Fruit fly (Drosophila melanogaster) whole organism, embryonic: ENCODE results near the gene CG6051.

ENCODE experiments used
- Blimp-1 ChIP-seq: fragments of 200-800 bp; sonication (Bioruptor generic); optimal IDR thresholded peaks from 3 replicates; lab custom pipeline; 2018; ENCODE audit warnings: missing biosample characterization, missing genetic modification characterization, mild to moderate bottlenecking, moderate library complexity, missing genetic modification reagents
- CG11456 ChIP-seq: fragments of 200-800 bp; sonication (Bioruptor generic); IDR thresholded peaks from 3 replicates; pipeline ENCODE4 v1.3.6; 2022; ENCODE audit warnings: missing biosample characterization, missing genetic modification characterization
- CG12942 ChIP-seq: fragments of 200-800 bp; sonication (Bioruptor generic); optimal IDR thresholded peaks from 3 replicates; lab custom pipeline; 2016; ENCODE audit warnings: missing biosample characterization, missing genetic modification characterization
- CG14965 ChIP-seq: fragments of 200-800 bp; sonication (Bioruptor generic); optimal IDR thresholded peaks from 2 replicates; lab custom pipeline; 2016; ENCODE audit warnings: missing biosample characterization, missing genetic modification characterization, borderline replicate concordance
- CG17385 ChIP-seq: fragments of 200-800 bp; sonication (Bioruptor generic); optimal IDR thresholded peaks from 3 replicates; lab custom pipeline; 2018; ENCODE audit warnings: missing biosample characterization, mild to moderate bottlenecking, missing genetic modification characterization
- CG1832 ChIP-seq: fragments of 200-800 bp; sonication (Bioruptor generic); optimal IDR thresholded peaks from 2 replicates; lab custom pipeline; 2017; ENCODE audit warnings: missing biosample characterization, mild to moderate bottlenecking, missing genetic modification characterization, inconsistent platforms
- CG2202 ChIP-seq: fragments of 200-800 bp; sonication (Bioruptor generic); optimal IDR thresholded peaks from 2 replicates; lab custom pipeline; 2018; ENCODE audit warnings: missing biosample characterization, mild to moderate bottlenecking, missing genetic modification characterization
- CG31224 ChIP-seq: fragments of 200-800 bp; sonication (Bioruptor generic); IDR thresholded peaks from 2 replicates; pipeline ENCODE4 v1.3.6; 2022; ENCODE audit warnings: missing biosample characterization, missing genetic modification characterization
- CG31441 ChIP-seq: fragments of 200-800 bp; sonication (Bioruptor generic); IDR thresholded peaks from 2 replicates; pipeline ENCODE4 v1.3.6; 2022; ENCODE audit warnings: missing biosample characterization, missing genetic modification characterization
- CG3407 ChIP-seq: fragments of 200-800 bp; sonication (Bioruptor generic); optimal IDR thresholded peaks from 2 replicates; lab custom pipeline; 2018; ENCODE audit warnings: missing biosample characterization, mild to moderate bottlenecking, missing genetic modification characterization
- CG4360 ChIP-seq: fragments of 200-800 bp; sonication (Bioruptor generic); IDR thresholded peaks from 2 replicates; pipeline ENCODE4 v1.3.6; 2022; ENCODE audit warnings: missing biosample characterization, missing genetic modification characterization
- CG6689 ChIP-seq: fragments of 200-800 bp; sonication (Bioruptor generic); IDR thresholded peaks from 2 replicates; pipeline ENCODE4 v1.3.6; 2022; ENCODE audit warnings: missing biosample characterization, missing genetic modification characterization
- CG7372 ChIP-seq: fragments of 200-800 bp; sonication (Bioruptor generic); IDR thresholded peaks from 2 replicates; pipeline ENCODE4 v1.3.6; 2022; ENCODE audit warnings: missing biosample characterization, missing genetic modification characterization
- CG9727 ChIP-seq: fragments of 200-800 bp; sonication (Bioruptor generic); optimal IDR thresholded peaks from 3 replicates; lab custom pipeline; 2017; ENCODE audit warnings: missing biosample characterization, mild to moderate bottlenecking, missing genetic modification characterization
- Deaf1 ChIP-seq: fragments of 200-800 bp; optimal IDR thresholded peaks from 3 replicates; lab custom pipeline; 2019; ENCODE audit warnings: missing biosample characterization, mild to moderate bottlenecking, missing genetic modification characterization, moderate library complexity
- Dip3 ChIP-seq: fragments of 200-800 bp; sonication (Bioruptor generic); optimal IDR thresholded peaks from 3 replicates; lab custom pipeline; 2016; ENCODE audit warnings: missing biosample characterization, missing genetic modification characterization
- Drgx ChIP-seq: fragments of 200-800 bp; sonication (Bioruptor generic); IDR thresholded peaks from 2 replicates; pipeline ENCODE4 v1.3.6; 2022; ENCODE audit warnings: missing biosample characterization, missing genetic modification characterization
- Ets65A ChIP-seq: fragments of 200-800 bp; sonication (Bioruptor generic); peaks from one replicate; lab custom pipeline; 2016; ENCODE audit warnings: missing biosample characterization, missing genetic modification characterization
- Rx ChIP-seq: fragments of 200-800 bp; sonication (Bioruptor generic); IDR thresholded peaks from 2 replicates; pipeline ENCODE4 v1.3.6; 2022; ENCODE audit warnings: missing biosample characterization, missing genetic modification characterization
- Sin3A ChIP-seq: fragments of >200 bp; optimal IDR thresholded peaks from 2 replicates; lab custom pipeline; 2018
- Sox100B ChIP-seq: fragments of 200-800 bp; sonication (Bioruptor generic); optimal IDR thresholded peaks from 3 replicates; lab custom pipeline; 2018; ENCODE audit warnings: missing biosample characterization, mild to moderate bottlenecking, missing genetic modification characterization
- Sry-β ChIP-seq: fragments of 200-800 bp; sonication (Bioruptor generic); optimal IDR thresholded peaks from 2 replicates; lab custom pipeline; 2018; ENCODE audit warnings: missing biosample characterization, mild to moderate bottlenecking, missing genetic modification characterization, moderate library complexity
- cato ChIP-seq: fragments of 200-800 bp; sonication (Bioruptor generic); optimal IDR thresholded peaks from 2 replicates; lab custom pipeline; 2016; ENCODE audit warnings: missing biosample characterization, missing genetic modification characterization, borderline replicate concordance
- chinmo ChIP-seq: fragments of 200-800 bp; sonication (Bioruptor generic); IDR thresholded peaks from 4 replicates; pipeline ENCODE4 v1.3.6; 2022; ENCODE audit warnings: missing biosample characterization, missing genetic modification characterization; ENCODE audit not compliant: partially characterized antibody
- gsb-n ChIP-seq: fragments of 200-800 bp; sonication (Bioruptor generic); optimal IDR thresholded peaks from 3 replicates; lab custom pipeline; 2018; ENCODE audit warnings: missing biosample characterization, mild to moderate bottlenecking, missing genetic modification characterization
- her ChIP-seq: fragments of 200-800 bp; sonication (Bioruptor generic); optimal IDR thresholded peaks from 2 replicates; lab custom pipeline; 2016; ENCODE audit warnings: missing biosample characterization, missing genetic modification characterization
- jigr1 ChIP-seq: fragments of 200-800 bp; sonication (Bioruptor generic); IDR thresholded peaks from 3 replicates; pipeline ENCODE4 v1.3.6; 2022; ENCODE audit warnings: missing biosample characterization, missing genetic modification characterization
- lbe ChIP-seq: fragments of 200-800 bp; sonication (Bioruptor generic); optimal IDR thresholded peaks from 2 replicates; lab custom pipeline; 2016; ENCODE audit warnings: missing biosample characterization, mild to moderate bottlenecking, missing genetic modification characterization
- nerfin-1 ChIP-seq: fragments of 200-800 bp; sonication (Bioruptor generic); optimal IDR thresholded peaks from 3 replicates; lab custom pipeline; 2019; ENCODE audit warnings: missing biosample characterization, mild to moderate bottlenecking, missing genetic modification characterization, moderate library complexity
- oc ChIP-seq: fragments of 200-800 bp; sonication (Bioruptor generic); optimal IDR thresholded peaks from 2 replicates; lab custom pipeline; 2018; ENCODE audit warnings: missing biosample characterization, mild to moderate bottlenecking, missing genetic modification characterization, moderate library complexity
- sens ChIP-seq: fragments of 200-800 bp; sonication (Bioruptor generic); peaks from one replicate; lab custom pipeline; 2016; ENCODE audit warnings: missing biosample characterization, missing genetic modification characterization
- sisA ChIP-seq: fragments of 200-800 bp; sonication (Bioruptor generic); IDR thresholded peaks from 2 replicates; pipeline ENCODE4 v1.3.6; 2022; ENCODE audit warnings: missing biosample characterization, missing genetic modification characterization
- usp ChIP-seq: fragments of >200 bp; optimal IDR thresholded peaks from 2 replicates; lab custom pipeline; 2017; ENCODE audit warnings: missing biosample characterization, missing genetic modification characterization
- wek ChIP-seq: fragments of 200-800 bp; sonication (Bioruptor generic); optimal IDR thresholded peaks from 3 replicates; lab custom pipeline; 2018; ENCODE audit warnings: missing biosample characterization, mild to moderate bottlenecking, missing genetic modification characterization, moderate library complexity
- wor ChIP-seq: fragments of 200-800 bp; sonication (Bioruptor generic); IDR thresholded peaks from 2 replicates; pipeline ENCODE4 v1.3.6; 2022; ENCODE audit warnings: missing biosample characterization, missing genetic modification characterization
- zfh2 ChIP-seq: fragments of 200-800 bp; sonication (Bioruptor generic); optimal IDR thresholded peaks from 2 replicates; lab custom pipeline; 2016; ENCODE audit warnings: missing biosample characterization, missing genetic modification characterization

The CG6051 gene

dm6 chr3R:27094233-27094632, 56.6 kb downstream of the CG6051 start, which contains the start of gene CG14259:
CG14259 (plus strand) TSS chr3R:27094533.
- TF ChIP-seq CG12942 (GFP tag; lab: Kevin White, UChicago) = no peak
- TF ChIP-seq wek (GFP tag; lab: Kevin White, UChicago) = no peak
- TF ChIP-seq Ets65A (GFP tag; lab: Kevin White, UChicago) = peak; percentile 86
- TF ChIP-seq gsb-n (tag; lab: Kevin White, UChicago) = no peak

- TF ChIP-seq CG7372 (GFP tag; lab: Robert Waterston, UW) (no peak), CG2202 (tag; lab: Kevin White, UChicago) (no peak), CG4360 (GFP tag; lab: Robert Waterston, UW) (no peak), CG17385 (GFP tag; lab: Kevin White, UChicago) (no peak), oc (no peak), CG3407 (GFP tag; lab: Kevin White, UChicago) (no peak), CG31224 (GFP tag; lab: Robert Waterston, UW) (no peak), Sin3A (lab: Kevin White, UChicago) (no peak), CG11456 (GFP tag; lab: Robert Waterston, UW) (no peak)
Measured at dm6 chr3R:27092843-27093242, 58.0 kb downstream of the CG6051 start, which contains the start of gene CG14258. CG14258 (plus strand) TSS chr3R:27093143.

DNA sequence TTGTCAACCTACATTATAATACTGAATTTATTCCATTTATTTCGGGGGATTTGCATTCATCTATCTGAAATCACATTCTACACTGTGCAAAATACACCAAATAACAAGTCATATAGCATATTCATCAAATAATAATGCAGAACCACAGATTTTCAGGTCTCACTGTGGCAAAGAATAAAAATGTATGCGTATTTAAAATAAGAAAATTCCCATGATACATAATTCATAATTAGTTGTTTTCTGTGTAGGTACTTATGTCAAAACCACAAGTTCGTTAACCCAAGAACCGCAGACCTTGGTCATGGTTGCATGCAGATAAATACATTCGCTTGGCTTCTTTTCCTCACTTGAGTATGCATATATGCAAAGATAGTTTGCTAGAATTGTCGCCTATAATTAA, 58.6 kb downstream of the CG6051 start:
- TF ChIP-seq Drgx (GFP tag; lab: Robert Waterston, UW) = peak; percentile 47
- no peak for TF ChIP-seq CG31441 (GFP tag; lab: Robert Waterston, UW)
- peak; percentile 26 for TF ChIP-seq sens
- TF ChIP-seq CG1832 (GFP tag; lab: Kevin White, UChicago) = no peak
- TF ChIP-seq Sry-β (GFP tag; lab: Kevin White, UChicago) = no peak
- TF ChIP-seq usp (GFP tag; lab: Kevin White, UChicago) = no peak
- TF ChIP-seq Dip3 = no peak
- TF ChIP-seq wor = no peak
- no peak for TF ChIP-seq zfh2
- peak; percentile 8; the same call in 1 of the 2 replicates for TF ChIP-seq Rx
- TF ChIP-seq cato = no peak
- 0 out of 2 replicates have a peak, but pooled peaks have one; percentile 13 for TF ChIP-seq CG6689
- TF ChIP-seq CG14965 = no peak
- TF ChIP-seq nerfin-1 = no peak
- peak; percentile 10 for TF ChIP-seq lbe (GFP tag; lab: Kevin White, UChicago)
- peak; percentile 53 for TF ChIP-seq Ets65A (GFP tag; lab: Kevin White, UChicago)
- TF ChIP-seq sisA (GFP tag; lab: Robert Waterston, UW) = peak; percentile 10; the same call in 1 of the 2 replicates
- peak; percentile 13 for TF ChIP-seq Blimp-1 (GFP tag; lab: Kevin White, UChicago)
- TF ChIP-seq CG9727 (GFP tag; lab: Kevin White, UChicago) = no peak
- TF ChIP-seq her (GFP tag; lab: Kevin White, UChicago) = no peak
- TF ChIP-seq, all 482 proteins: peak for 8

dm6 chr3R:27091106-27091505, 59.8 kb downstream of the CG6051 start, which contains the start of gene Cpr97Eb:
Cpr97Eb (minus strand) TSS chr3R:27091130.
- 0 out of 4 replicates have a peak, but pooled peaks have one; percentile 6 for TF ChIP-seq chinmo (GFP tag; lab: Robert Waterston, UW)
- no peak for TF ChIP-seq Sox100B (GFP tag; lab: Kevin White, UChicago)
- peak; percentile 87 for TF ChIP-seq Blimp-1 (GFP tag; lab: Kevin White, UChicago)
- no peak for TF ChIP-seq jigr1 (GFP tag; lab: Robert Waterston, UW)
- peak; percentile 68 for TF ChIP-seq Deaf1 (tag; lab: Kevin White, UChicago)
